Fruit fly (Drosophila melanogaster) Kc167 (cell line): ENCODE measurements around the gene Unr.

Experiments used
- Myc ChIP-seq: fragments of >200 bp; optimal IDR thresholded peaks from 2 replicates; lab custom pipeline; 2017; ENCODE audit warnings: missing external identifiers
- Sin3A ChIP-seq: fragments of >200 bp; optimal IDR thresholded peaks from 2 replicates; lab custom pipeline; 2018; ENCODE audit warnings: missing external identifiers
- h ChIP-seq: fragments of >200 bp; optimal IDR thresholded peaks from 3 replicates; lab custom pipeline; 2018; ENCODE audit warnings: missing external identifiers
- insv ChIP-seq: fragments of >200 bp; optimal IDR thresholded peaks from 3 replicates; lab custom pipeline; 2018; ENCODE audit warnings: missing external identifiers
- psq ChIP-seq: fragments of >200 bp; optimal IDR thresholded peaks from 2 replicates; lab custom pipeline; 2017; ENCODE audit warnings: missing external identifiers
- ttk ChIP-seq: sonication (Bioruptor generic); optimal IDR thresholded peaks from 2 replicates; lab custom pipeline; 2017; ENCODE audit warnings: missing external identifiers

Unr gene

dm6 chr3L:8441745-8442575 lies at the start of gene Unr:
Gene Unr (minus strand): TSS chr3L:8442381.
- no peak for TF ChIP-seq ttk (lab: Kevin White, UChicago)

dm6 chr3L:8480944-8481343 lies 38.8 kb upstream of the Unr start:
- TF ChIP-seq Myc (no peak), ttk (lab: Kevin White, UChicago) (no peak), insv (lab: Kevin White, UChicago) (no peak), h (lab: Kevin White, UChicago) (no peak), Sin3A (no peak), psq (lab: Kevin White, UChicago) (no peak)

dm6 chr3L:8461229-8462004 lies 19.2 kb upstream of the Unr start:
- TF ChIP-seq Myc (no peak), Sin3A (no peak), h (lab: Kevin White, UChicago) (no peak), insv (lab: Kevin White, UChicago) (no peak), ttk (lab: Kevin White, UChicago) (no peak)

- TF ChIP-seq h (lab: Kevin White, UChicago) = no peak
- TF ChIP-seq Sin3A = no peak
- no peak for TF ChIP-seq Myc
- TF ChIP-seq psq (lab: Kevin White, UChicago) = no peak
- no peak for TF ChIP-seq insv (lab: Kevin White, UChicago)
- TF ChIP-seq ttk (lab: Kevin White, UChicago) = no peak
These were observed 18.1 kb upstream of the Unr start for dm6 chr3L:8460050-8460878.

- TF ChIP-seq ttk (lab: Kevin White, UChicago) = no peak
- TF ChIP-seq h (lab: Kevin White, UChicago) = no peak
- no peak for TF ChIP-seq insv (lab: Kevin White, UChicago)
- TF ChIP-seq Sin3A = no peak
- no peak for TF ChIP-seq psq (lab: Kevin White, UChicago)
These were observed 17.4 kb upstream of the Unr start for dm6 chr3L:8459615-8460004.

- no peak for TF ChIP-seq ttk (lab: Kevin White, UChicago)
- no peak for TF ChIP-seq insv (lab: Kevin White, UChicago)
- no peak for TF ChIP-seq h (lab: Kevin White, UChicago)
- TF ChIP-seq psq (lab: Kevin White, UChicago) = no peak
- no peak for TF ChIP-seq Myc
- TF ChIP-seq Sin3A = no peak
These were observed 16.8 kb upstream of the Unr start for dm6 chr3L:8458767-8459614.

- TF ChIP-seq insv (lab: Kevin White, UChicago) (no peak), Sin3A (no peak), Myc (no peak), ttk (lab: Kevin White, UChicago) (no peak)
These were observed 15.9 kb upstream of the Unr start for dm6 chr3L:8457866-8458766.

- TF ChIP-seq insv (lab: Kevin White, UChicago) (no peak), psq (lab: Kevin White, UChicago) (no peak), ttk (lab: Kevin White, UChicago) (no peak), h (lab: Kevin White, UChicago) (no peak), Myc (no peak), Sin3A (no peak)
These were observed 14.4 kb upstream of the Unr start for dm6 chr3L:8456472-8457049.

dm6 chr3L:8455015-8455908 lies 13.1 kb upstream of the Unr start:
- no peak for TF ChIP-seq h (lab: Kevin White, UChicago)
- TF ChIP-seq ttk (lab: Kevin White, UChicago) = no peak
- no peak for TF ChIP-seq insv (lab: Kevin White, UChicago)
- TF ChIP-seq Myc = no peak
- no peak for TF ChIP-seq Sin3A
- TF ChIP-seq psq (lab: Kevin White, UChicago) = no peak
